Worm (Caenorhabditis elegans) whole organism, young adult: ENCODE results near the gene F20D1.22.
A peak's percentile ranks its signal among the peaks of the same experiment; 100 is the strongest.

Experiments
- B0019.2 ChIP-seq: fragments of 200-800 bp; sonication (Bioruptor generic); conservative IDR thresholded peaks from 2 replicates; pipeline ENCODE4 v1.3.6; 2022; ENCODE audit warnings: missing genetic modification reagents, missing genetic modification characterization, missing compliant biosample characterization
- B0035.1 ChIP-seq: sonication (generic microtip); optimal IDR thresholded peaks from 2 replicates; lab custom pipeline; 2016; ENCODE audit warnings: missing genetic modification characterization, mild to moderate bottlenecking, missing compliant biosample characterization, missing genotype, missing genetic modification reagents
- B0336.3 ChIP-seq: fragments of 200-800 bp; sonication (Bioruptor generic); IDR thresholded peaks from 2 replicates; pipeline ENCODE4 v1.3.6; 2022; ENCODE audit warnings: missing genetic modification characterization, missing compliant biosample characterization
- F22D6.2 ChIP-seq: sonication (generic microtip); optimal IDR thresholded peaks from 2 replicates; lab custom pipeline; 2016; ENCODE audit warnings: mild to moderate bottlenecking, missing genetic modification characterization, missing compliant biosample characterization
- F39B2.1 ChIP-seq: fragments of 200-800 bp; sonication (Bioruptor generic); IDR thresholded peaks from 2 replicates; pipeline ENCODE4 v1.3.6; 2022; ENCODE audit warnings: missing genetic modification reagents, missing genetic modification characterization, missing compliant biosample characterization
- F52B5.7 ChIP-seq: sonication (generic microtip); optimal IDR thresholded peaks from 2 replicates; lab custom pipeline; 2016; ENCODE audit warnings: mild to moderate bottlenecking, missing genetic modification characterization, missing compliant biosample characterization
- F55B11.4 ChIP-seq: sonication (generic microtip); optimal IDR thresholded peaks from 2 replicates; lab custom pipeline; 2016; ENCODE audit warnings: missing compliant biosample characterization, missing genetic modification characterization, borderline replicate concordance; ENCODE audit not compliant: insufficient read depth
- F57A8.1 ChIP-seq: fragments of 200-800 bp; sonication (Bioruptor generic); optimal IDR thresholded peaks from 2 replicates; lab custom pipeline; 2018; ENCODE audit warnings: mild to moderate bottlenecking, missing genetic modification characterization, moderate library complexity, missing compliant biosample characterization
- K12H6.12 ChIP-seq: fragments of 200-800 bp; sonication (Bioruptor generic); optimal IDR thresholded peaks from 2 replicates; lab custom pipeline; 2018; ENCODE audit warnings: mild to moderate bottlenecking, missing genetic modification characterization, missing compliant biosample characterization
- ZK185.1 ChIP-seq: sonication (generic microtip); optimal IDR thresholded peaks from 2 replicates; lab custom pipeline; 2016; ENCODE audit warnings: mild to moderate bottlenecking, missing genetic modification characterization, missing compliant biosample characterization; ENCODE audit not compliant: poor library complexity, severe bottlenecking
- akir-1 ChIP-seq: fragments of 200-800 bp; sonication (Bioruptor generic); optimal IDR thresholded peaks from 2 replicates; lab custom pipeline; 2018; ENCODE audit warnings: mild to moderate bottlenecking, missing genetic modification characterization, moderate library complexity, missing compliant biosample characterization
- aptf-3 ChIP-seq: fragments of 200-800 bp; sonication (Bioruptor generic); IDR thresholded peaks from 2 replicates; pipeline ENCODE4 v1.3.6; 2022; ENCODE audit warnings: missing genetic modification characterization, missing compliant biosample characterization
- bed-1 ChIP-seq: fragments of 200-800 bp; sonication (Bioruptor generic); IDR thresholded peaks from 2 replicates; pipeline ENCODE4 v1.3.6; 2022; ENCODE audit warnings: missing genetic modification reagents, missing genetic modification characterization, missing compliant biosample characterization
- cebp-1 ChIP-seq, 2 experiments: fragments of 200-800 bp in 1 of 2; sonication (Bioruptor generic) in 1 of 2; sonication (generic microtip) in 1 of 2; IDR thresholded peaks in 1 of 2; optimal IDR thresholded peaks in 1 of 2; 2 replicates each; pipeline versions ENCODE4 v1.3.6 to Lab custom; 2017 to 2022; ENCODE audit warnings: missing compliant biosample characterization in 2 of 2, missing genetic modification characterization in 2 of 2, mild to moderate bottlenecking in 1 of 2, missing genetic modification reagents in 1 of 2, moderate library complexity in 1 of 2
- ceh-100 ChIP-seq: fragments of 200-800 bp; sonication (Bioruptor generic); IDR thresholded peaks from 2 replicates; pipeline ENCODE4 v1.3.6; 2022; ENCODE audit warnings: missing genetic modification reagents, missing genetic modification characterization, missing compliant biosample characterization
- ceh-91 ChIP-seq: fragments of 200-800 bp; sonication (Bioruptor generic); IDR thresholded peaks from 2 replicates; pipeline ENCODE4 v1.3.6; 2022; ENCODE audit warnings: missing genetic modification reagents, missing genetic modification characterization, missing compliant biosample characterization
- dox-1 ChIP-seq: fragments of 200-800 bp; sonication (Bioruptor generic); IDR thresholded peaks from 2 replicates; pipeline ENCODE4 v1.3.6; 2022; ENCODE audit warnings: missing genetic modification reagents, missing genetic modification characterization, missing compliant biosample characterization
- dpl-1 ChIP-seq: fragments of 150-350 bp; optimal IDR thresholded peaks from 2 replicates; lab custom pipeline; 2014; ENCODE audit warnings: missing biosample characterization, missing genetic modification reagents, missing genetic modification characterization
- egl-18 ChIP-seq: fragments of 200-800 bp; sonication (Bioruptor generic); IDR thresholded peaks from 2 replicates; pipeline ENCODE4 v1.3.6; 2022; ENCODE audit warnings: missing genetic modification reagents, missing genetic modification characterization, missing compliant biosample characterization
- ekl-4 ChIP-seq: fragments of 200-800 bp; sonication (Bioruptor generic); IDR thresholded peaks from 2 replicates; pipeline ENCODE4 v1.3.6; 2022; ENCODE audit warnings: missing genetic modification reagents, missing genetic modification characterization, missing compliant biosample characterization
- him-1 ChIP-seq: sonication (generic microtip); optimal IDR thresholded peaks from 2 replicates; lab custom pipeline; 2016; ENCODE audit warnings: missing genotype, missing genetic modification reagents, missing genetic modification characterization, missing compliant biosample characterization
- hrde-1 ChIP-seq: sonication (generic microtip); optimal IDR thresholded peaks from 2 replicates; lab custom pipeline; 2016; ENCODE audit warnings: missing genetic modification characterization, mild to moderate bottlenecking, missing compliant biosample characterization, moderate library complexity, missing genotype, missing genetic modification reagents, borderline replicate concordance
- lag-1 ChIP-seq: fragments of 200-800 bp; sonication (Bioruptor generic); IDR thresholded peaks from 2 replicates; pipeline ENCODE4 v1.3.6; 2022; ENCODE audit warnings: missing genetic modification reagents, missing genetic modification characterization, missing compliant biosample characterization
- let-607 ChIP-seq, 2 experiments: fragments of 200-800 bp in 1 of 2; sonication (Bioruptor generic) in 1 of 2; sonication (generic microtip) in 1 of 2; optimal IDR thresholded peaks; 2 replicates each; lab custom pipeline; 2016 to 2018; ENCODE audit warnings: mild to moderate bottlenecking in 2 of 2, missing compliant biosample characterization in 2 of 2, missing genetic modification characterization in 2 of 2, moderate library complexity in 2 of 2, missing genotype in 1 of 2
- lsy-27 ChIP-seq: sonication (generic microtip); optimal IDR thresholded peaks from 2 replicates; lab custom pipeline; 2017; ENCODE audit warnings: missing genetic modification characterization, mild to moderate bottlenecking, missing compliant biosample characterization, antibody characterized with exemption, missing genotype, borderline replicate concordance; ENCODE audit not compliant: insufficient read depth
- madf-6 ChIP-seq: fragments of 200-800 bp; sonication (Bioruptor generic); IDR thresholded peaks from 2 replicates; pipeline ENCODE4 v1.3.6; 2022; ENCODE audit warnings: missing genetic modification reagents, missing genetic modification characterization, missing compliant biosample characterization
- madf-8 ChIP-seq: fragments of 200-800 bp; sonication (Bioruptor generic); conservative IDR thresholded peaks from 2 replicates; pipeline ENCODE4 v1.3.6; 2022; ENCODE audit warnings: missing genetic modification reagents, missing genetic modification characterization, missing compliant biosample characterization
- mcd-1 ChIP-seq: fragments of 200-800 bp; sonication (Bioruptor generic); IDR thresholded peaks from 2 replicates; pipeline ENCODE4 v1.3.6; 2022; ENCODE audit warnings: missing genetic modification reagents, missing genetic modification characterization, missing compliant biosample characterization
- nfya-1 ChIP-seq: sonication (generic microtip); optimal IDR thresholded peaks from 2 replicates; lab custom pipeline; 2017; ENCODE audit warnings: antibody characterized with exemption, missing compliant biosample characterization, missing genetic modification characterization, borderline replicate concordance; ENCODE audit not compliant: insufficient read depth
- nhr-27 ChIP-seq: fragments of 200-800 bp; sonication (Bioruptor generic); optimal IDR thresholded peaks from 2 replicates; lab custom pipeline; 2018; ENCODE audit warnings: mild to moderate bottlenecking, missing genetic modification characterization, moderate library complexity, missing compliant biosample characterization
- nhr-80 ChIP-seq: sonication (generic microtip); optimal IDR thresholded peaks from 2 replicates; lab custom pipeline; 2016; ENCODE audit warnings: missing genetic modification characterization, missing compliant biosample characterization
- pha-4 ChIP-seq: fragments of 150-350 bp; sonication (generic microtip); optimal IDR thresholded peaks from 2 replicates; lab custom pipeline; 2014; ENCODE audit warnings: missing biosample characterization, missing genetic modification reagents, missing genetic modification characterization
- rcor-1 ChIP-seq: fragments of 200-800 bp; sonication (Bioruptor generic); IDR thresholded peaks from 2 replicates; pipeline ENCODE4 v1.3.6; 2022; ENCODE audit warnings: missing genetic modification reagents, missing genetic modification characterization, missing compliant biosample characterization
- snpc-1.1 ChIP-seq: sonication (generic microtip); optimal IDR thresholded peaks from 2 replicates; lab custom pipeline; 2017; ENCODE audit warnings: missing genetic modification characterization, mild to moderate bottlenecking, missing compliant biosample characterization, antibody characterized with exemption, moderate library complexity, missing genotype, missing genetic modification reagents; ENCODE audit not compliant: insufficient read depth
- tbx-9 ChIP-seq: sonication (generic microtip); optimal IDR thresholded peaks from 2 replicates; lab custom pipeline; 2016; ENCODE audit warnings: borderline replicate concordance, missing genetic modification characterization, inconsistent platforms, missing compliant biosample characterization
- zfh-2 ChIP-seq: fragments of 200-800 bp; sonication (Bioruptor generic); conservative IDR thresholded peaks from 2 replicates; pipeline ENCODE4 v1.3.6; 2022; ENCODE audit warnings: missing genetic modification reagents, missing genetic modification characterization, missing compliant biosample characterization
- ztf-22 ChIP-seq: fragments of 200-800 bp; sonication (Bioruptor generic); optimal IDR thresholded peaks from 2 replicates; lab custom pipeline; 2018; ENCODE audit warnings: mild to moderate bottlenecking, missing genetic modification characterization, moderate library complexity, missing compliant biosample characterization
- ztf-25 ChIP-seq: fragments of 200-800 bp; sonication (Bioruptor generic); IDR thresholded peaks from 2 replicates; pipeline ENCODE4 v1.3.6; 2022; ENCODE audit warnings: missing genetic modification reagents, missing genetic modification characterization, missing compliant biosample characterization
- ztf-26 ChIP-seq: sonication (generic microtip); optimal IDR thresholded peaks from 2 replicates; lab custom pipeline; 2017; ENCODE audit warnings: missing genetic modification characterization, missing compliant biosample characterization

F20D1.22 gene

DNA sequence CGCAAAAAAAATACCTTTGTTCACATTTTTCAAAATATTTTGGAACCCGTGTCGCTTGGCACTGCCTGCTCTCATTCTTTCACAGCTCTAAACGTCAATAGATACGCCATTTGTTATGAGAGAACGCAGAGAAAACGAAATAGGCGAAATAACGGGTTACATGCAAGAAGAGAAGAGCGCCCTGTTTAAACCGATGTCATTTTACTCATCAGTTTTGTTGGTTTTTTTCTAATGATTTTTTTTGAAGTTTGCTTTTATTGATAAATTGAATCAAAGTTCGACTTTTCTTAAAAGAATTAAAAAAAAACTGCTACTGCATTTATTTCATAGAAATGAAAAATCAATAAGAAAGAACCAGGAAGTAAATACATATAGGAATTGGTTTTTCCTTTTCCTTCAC, 12.1 kb downstream of the F20D1.22 start (continued):
- TF ChIP-seq rcor-1 (GFP tag; lab: Robert Waterston, UW), result no peak
- no peak for TF ChIP-seq nhr-27 (tag; lab: Kevin White, UChicago)
- TF ChIP-seq tbx-9 (tag; lab: Kevin White, UChicago), result no peak
- no peak for TF ChIP-seq madf-8 (GFP tag; lab: Robert Waterston, UW)
- TF ChIP-seq, all 124 proteins: peak for 11

DNA sequence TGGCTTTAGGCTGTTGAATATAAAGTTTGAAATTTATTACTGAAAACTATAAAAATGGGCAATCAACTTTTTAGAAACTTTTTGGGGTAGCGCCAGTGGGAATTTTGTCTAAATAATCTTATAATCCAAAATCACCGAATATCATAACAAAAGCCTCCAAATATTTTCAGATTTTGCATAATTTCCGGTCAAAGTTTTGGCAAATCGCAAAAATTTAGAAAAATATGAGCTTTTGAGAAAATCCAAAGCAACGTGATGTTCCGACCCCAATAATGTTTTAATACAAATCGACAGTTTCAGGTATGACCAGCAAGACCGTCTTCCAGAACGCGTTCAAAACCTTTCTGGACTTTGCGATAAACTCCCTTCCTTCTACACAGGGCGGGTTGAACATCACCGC, 12.8 kb downstream of the F20D1.22 start, which contains the start of gene emre-1:
emre-1 (plus strand) TSS at position 301 of the 400 bp plus-strand sequence.
- TF ChIP-seq snpc-1.1 (tag; lab: Kevin White, UChicago) (no peak), ceh-100 (no peak), lag-1 (GFP tag; lab: Robert Waterston, UW) (no peak), F57A8.1 (GFP tag; lab: Kevin White, UChicago) (no peak), madf-6 (GFP tag; lab: Robert Waterston, UW) (no peak), ceh-91 (GFP tag; lab: Robert Waterston, UW) (no peak), B0019.2 (no peak), nfya-1 (tag; lab: Kevin White, UChicago) (no peak), aptf-3 (GFP tag; lab: Robert Waterston, UW) (no peak), ztf-22 (GFP tag; lab: Kevin White, UChicago) (no peak), lsy-27 (no peak), B0035.1 (tag; lab: Kevin White, UChicago) (no peak), mcd-1 (no peak), K12H6.12 (tag; lab: Kevin White, UChicago) (no peak), dpl-1 (GFP tag; lab: Kevin White, UChicago) (no peak), ztf-26 (no peak), F39B2.1 (GFP tag; lab: Robert Waterston, UW) (no peak), F55B11.4 (tag; lab: Kevin White, UChicago) (no peak)

DNA sequence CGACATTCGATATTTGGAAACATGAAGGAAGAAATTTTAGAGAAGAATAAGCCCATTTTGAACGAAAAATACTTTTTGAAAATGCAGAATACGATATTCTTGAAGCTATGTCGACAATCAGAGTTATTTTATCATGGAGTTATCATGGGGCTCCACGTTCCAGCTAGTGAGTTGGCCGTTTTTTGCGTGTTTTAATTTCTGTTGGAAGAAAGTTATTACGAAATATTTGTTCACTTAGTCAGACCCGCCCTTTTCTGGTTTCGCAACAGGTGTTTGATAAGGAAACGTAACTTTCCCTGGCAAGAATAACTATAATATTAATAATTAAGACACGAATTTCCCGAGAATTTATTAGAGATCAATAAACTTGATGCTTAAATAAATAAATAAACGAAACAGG, 15.0 kb downstream of the F20D1.22 start:
- TF ChIP-seq mcd-1 (peak; percentile 37; the same call in 1 of the 2 replicates), dox-1 (GFP tag; lab: Robert Waterston, UW) (peak; percentile 54), cebp-1 (GFP tag; IDR thresholded peaks at IDR 0.05; lab: Robert Waterston, UW) (peak; percentile 95), cebp-1 (tag; optimal IDR thresholded peaks at IDR 0.05; lab: Kevin White, UChicago) (peak; percentile 90), nhr-80 (peak; percentile 40), let-607 (tag; optimal IDR thresholded peaks at IDR 0.05; lab: Kevin White, UChicago) (peak; percentile 97 to 98)

DNA sequence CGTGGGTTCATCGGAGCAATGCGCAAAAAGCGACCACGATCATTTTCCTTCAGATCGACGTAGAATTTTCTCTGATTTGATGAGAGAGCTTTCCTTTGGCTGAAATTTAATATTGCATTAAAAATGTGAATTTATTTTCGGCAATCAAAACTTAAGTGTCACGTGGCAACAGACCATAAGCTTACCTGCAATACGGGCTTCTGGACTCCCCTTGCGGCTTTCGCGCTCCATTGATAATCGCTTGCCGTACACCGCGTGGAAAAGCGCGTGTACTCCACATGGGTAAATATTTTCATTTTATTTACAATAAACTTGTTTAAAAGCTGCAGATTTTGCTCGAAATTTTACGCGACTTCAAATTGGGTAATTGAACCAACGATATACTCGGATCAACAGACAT, 15.9 kb downstream of the F20D1.22 start, which contains the start of gene plp-2:
plp-2 (minus strand) TSS at position 280 of the 400 bp plus-strand sequence.
- TF ChIP-seq dox-1 (GFP tag; lab: Robert Waterston, UW), result 0 out of 2 replicates have a peak, but pooled peaks have one; percentile 17
- 0 out of 2 replicates have a peak, but pooled peaks have one; percentile 21 for TF ChIP-seq mcd-1
- TF ChIP-seq bed-1 (GFP tag; lab: Robert Waterston, UW), result no peak
- TF ChIP-seq, all 124 proteins: peak for 2

DNA sequence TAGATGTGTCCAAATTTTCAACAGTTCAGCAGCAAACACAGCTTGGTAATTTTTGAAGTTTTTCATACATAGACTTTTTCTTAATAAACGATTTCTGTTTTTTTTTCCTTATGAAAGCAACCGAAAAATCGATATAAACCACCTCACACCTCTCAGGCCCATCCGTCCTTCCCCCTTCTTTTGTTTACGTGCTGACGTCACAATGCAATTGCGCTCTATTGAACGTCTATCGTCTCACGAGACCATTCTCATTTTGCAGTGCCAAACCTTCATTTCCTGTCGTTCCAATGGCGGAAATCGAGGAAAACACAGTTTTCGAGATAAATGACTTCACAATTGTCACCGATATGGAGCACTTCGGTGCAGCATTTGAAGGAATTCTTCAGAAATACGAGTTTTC, 16.7 kb downstream of the F20D1.22 start, which contains the start of gene rbg-1:
rbg-1 (plus strand) TSS at position 260 of the 400 bp plus-strand sequence.
- TF ChIP-seq hrde-1 (no peak), madf-8 (GFP tag; lab: Robert Waterston, UW) (no peak), egl-18 (GFP tag; lab: Robert Waterston, UW) (no peak), lag-1 (GFP tag; lab: Robert Waterston, UW) (no peak), ztf-25 (no peak), pha-4 (tag; lab: Kevin White, UChicago) (peak; percentile 25), K12H6.12 (tag; lab: Kevin White, UChicago) (peak; percentile 60), B0336.3 (0 out of 2 replicates have a peak, but pooled peaks have one; percentile 33), him-1 (tag; lab: Kevin White, UChicago) (no peak), F22D6.2 (tag; lab: Kevin White, UChicago) (no peak), zfh-2 (GFP tag; lab: Robert Waterston, UW) (0 out of 2 replicates have a peak, but pooled peaks have one; percentile 11), akir-1 (GFP tag; lab: Kevin White, UChicago) (no peak), ZK185.1 (tag; lab: Kevin White, UChicago) (peak; percentile 3), F52B5.7 (tag; lab: Kevin White, UChicago) (no peak), ekl-4 (no peak; the same call in 1 of the 2 replicates), dox-1 (GFP tag; lab: Robert Waterston, UW) (peak; percentile 68), let-607 (tag; optimal IDR thresholded peaks at IDR 0.05; lab: Kevin White, UChicago) (peak; percentile 50 to 71)
